Fruit fly (Drosophila melanogaster): ENCODE results near the gene Taf9.

dm6 chrX:17814783-17815182, 27.2 kb upstream of the Taf9 start:
- TF ChIP-seq Dfd (GFP tag; optimal IDR thresholded peaks at IDR 0.05): no peak
- no peak for TF ChIP-seq CG13624 (GFP tag; optimal IDR thresholded peaks at IDR 0.05)
- no peak for TF ChIP-seq CG11085 (GFP tag; IDR thresholded peaks at IDR 0.05)
- TF ChIP-seq CG2712 (tag; optimal IDR thresholded peaks at IDR 0.05): peak; percentile 4

Data from whole organism, embryonic.